Worm (Caenorhabditis elegans): ENCODE measurements around the gene str-252.

DNA sequence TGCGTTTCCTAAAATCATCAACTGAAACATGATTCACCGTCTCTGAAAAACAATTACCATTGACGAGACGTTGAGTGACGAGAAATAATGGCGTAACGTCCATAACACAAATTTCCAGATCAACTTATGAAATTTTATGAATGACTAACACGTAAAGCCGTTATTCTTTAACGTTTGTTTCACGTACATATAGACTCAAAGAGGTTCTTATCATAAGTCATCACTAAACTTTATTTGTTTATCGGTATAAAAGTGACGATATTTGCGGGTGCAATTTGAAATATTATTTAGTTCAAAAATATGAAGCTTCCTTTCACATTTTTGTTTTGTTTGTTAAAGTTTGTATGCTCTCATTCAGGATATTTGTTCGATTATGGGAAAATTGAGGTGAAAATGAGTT, 17.1 kb upstream of the str-252 start, which contains the start of gene oac-3:
- TF ChIP-seq pha-4 (tag; optimal IDR thresholded peaks at IDR 0.05) (no peak), lir-1 (GFP tag; conservative IDR thresholded peaks at IDR 0.05) (no peak)

Measured in whole organism, young adult.